Worm (Caenorhabditis elegans): ENCODE data around the gene srv-3.

Gene srv-3

DNA sequence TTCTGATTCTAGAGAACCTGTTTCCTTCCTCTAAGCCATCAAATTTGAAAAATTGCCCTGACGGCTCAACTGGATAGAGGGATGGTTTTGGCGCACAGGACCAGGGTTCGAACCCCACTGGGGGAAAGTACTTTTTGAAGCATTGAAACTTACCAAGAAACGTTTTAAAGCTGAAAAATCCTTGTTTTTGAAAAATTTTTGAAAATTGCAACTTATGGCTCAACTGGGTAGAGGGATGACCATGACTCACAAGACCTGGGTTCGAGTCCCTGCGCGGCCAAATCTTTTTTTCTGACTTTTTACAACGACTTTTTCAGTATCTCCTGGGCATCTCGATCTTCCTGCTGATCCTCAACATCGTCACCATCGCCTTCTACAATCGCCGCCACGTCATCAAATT lies 37.9 kb downstream of the srv-3 start:
- TF ChIP-seq mls-2 (tag; optimal IDR thresholded peaks at IDR 0.05) (no peak), lin-13 (tag; optimal IDR thresholded peaks at IDR 0.05) (no peak), nhr-237 (tag; optimal IDR thresholded peaks at IDR 0.05) (no peak)

DNA sequence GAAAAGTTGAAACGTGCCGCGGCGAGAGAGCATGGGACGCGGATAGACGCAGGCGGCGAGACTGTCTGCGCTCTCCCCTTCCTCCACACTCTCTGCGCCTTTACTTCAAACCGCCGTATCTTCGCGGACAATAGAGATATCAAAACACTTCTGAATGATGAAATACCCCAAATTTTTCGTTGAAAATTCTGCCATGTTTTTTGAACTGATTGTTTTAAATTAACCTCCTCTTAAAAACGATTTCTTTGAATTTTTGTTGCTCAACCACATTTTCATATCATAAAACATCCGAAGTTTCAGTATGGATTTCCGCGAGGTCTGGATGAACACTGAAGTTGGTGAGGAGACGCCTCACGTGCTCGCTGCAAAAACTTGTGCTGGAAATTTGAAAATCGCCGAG lies 38.8 kb downstream of the srv-3 start, which contains the start of gene Y43F8C.11:
TSS of gene Y43F8C.11 (plus strand) at position 301 of the 400 bp plus-strand sequence.
- no peak for TF ChIP-seq elt-3 (tag; optimal IDR thresholded peaks at IDR 0.05)
- no peak for TF ChIP-seq ham-2 (GFP tag; optimal IDR thresholded peaks at IDR 0.05)
- TF ChIP-seq unc-120 (tag; optimal IDR thresholded peaks at IDR 0.05; ENCODE audit: poor library complexity, severe bottlenecking) = no peak
- no peak for TF ChIP-seq nhr-28 (tag; optimal IDR thresholded peaks at IDR 0.05)
- TF ChIP-seq sem-2 (GFP tag; optimal IDR thresholded peaks at IDR 0.05) = no peak
- no peak for TF ChIP-seq nhr-237 (tag; optimal IDR thresholded peaks at IDR 0.05)
- TF ChIP-seq nhr-12 (tag; optimal IDR thresholded peaks at IDR 0.05) = no peak
- no peak for TF ChIP-seq pha-4 (tag; optimal IDR thresholded peaks at IDR 0.05)
- no peak for TF ChIP-seq cnd-1 (tag; optimal IDR thresholded peaks at IDR 0.05)
- TF ChIP-seq M03D4.4 (tag; optimal IDR thresholded peaks at IDR 0.05) = no peak
- TF ChIP-seq ceh-83 (GFP tag; optimal IDR thresholded peaks at IDR 0.05) = no peak
- TF ChIP-seq zip-8 (tag; optimal IDR thresholded peaks at IDR 0.05) = no peak
- no peak for TF ChIP-seq lin-13 (tag; optimal IDR thresholded peaks at IDR 0.05)
- TF ChIP-seq nhr-2 (tag; optimal IDR thresholded peaks at IDR 0.05) = no peak
- TF ChIP-seq ces-1 (GFP tag; optimal IDR thresholded peaks at IDR 0.05) = no peak
- TF ChIP-seq bed-3 (GFP tag; optimal IDR thresholded peaks at IDR 0.05) = no peak
- TF ChIP-seq snpc-4 (tag; optimal IDR thresholded peaks at IDR 0.05) = no peak
- no peak for TF ChIP-seq mep-1 (tag; optimal IDR thresholded peaks at IDR 0.05)

DNA sequence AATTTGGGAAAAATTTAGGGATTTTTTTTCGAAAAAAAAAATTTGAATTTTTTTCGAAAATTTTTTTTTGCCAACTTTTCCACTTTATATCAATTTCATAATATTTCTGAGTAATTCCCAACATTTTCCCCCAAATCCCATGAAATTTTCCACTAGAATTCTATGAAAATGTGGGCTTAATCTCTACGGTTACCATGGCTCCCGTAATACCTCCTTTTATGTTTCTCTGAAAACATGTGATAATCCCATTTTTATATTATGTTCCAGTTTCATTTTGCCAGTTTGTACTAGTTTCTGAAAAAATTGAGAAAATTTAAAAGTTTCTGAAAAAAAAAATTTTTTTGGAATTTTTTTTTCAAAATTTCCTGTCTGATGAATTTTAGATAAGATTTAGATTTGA lies 40.5 kb downstream of the srv-3 start:
- no peak for TF ChIP-seq elt-1 (tag; optimal IDR thresholded peaks at IDR 0.05; ENCODE audit: borderline replicate concordance, insufficient read depth)
- no peak for TF ChIP-seq nhr-28 (tag; optimal IDR thresholded peaks at IDR 0.05)
- TF ChIP-seq ceh-43 (GFP tag; optimal IDR thresholded peaks at IDR 0.05) = no peak

DNA sequence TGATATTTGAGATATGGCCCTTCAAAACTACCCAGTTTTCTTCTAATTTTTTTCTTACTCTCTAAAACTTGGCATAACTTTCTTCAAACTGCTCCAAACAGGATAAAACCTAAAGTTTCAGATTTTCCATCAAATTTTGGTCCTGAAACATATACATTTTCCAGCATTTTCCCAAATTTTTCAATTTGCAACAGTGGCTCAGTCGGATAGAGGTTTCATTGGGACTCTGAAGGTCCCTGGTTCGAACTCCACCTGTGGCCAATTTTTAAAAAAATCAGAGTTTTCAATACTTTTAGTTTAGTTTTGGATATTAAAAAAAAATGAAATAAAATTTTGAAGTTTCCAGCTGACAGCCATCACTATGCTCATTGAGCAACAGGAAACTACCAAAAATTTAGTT lies 41.0 kb downstream of the srv-3 start:
- TF ChIP-seq pha-4 (tag; optimal IDR thresholded peaks at IDR 0.05) (no peak), hlh-1 (tag; optimal IDR thresholded peaks at IDR 0.05) (no peak), sptf-1 (tag; optimal IDR thresholded peaks at IDR 0.05) (no peak), nhr-76 (tag; optimal IDR thresholded peaks at IDR 0.05) (no peak), lsy-2 (tag; optimal IDR thresholded peaks at IDR 0.05) (no peak), lin-13 (tag; optimal IDR thresholded peaks at IDR 0.05) (no peak), nhr-12 (tag; optimal IDR thresholded peaks at IDR 0.05) (no peak), ham-2 (GFP tag; optimal IDR thresholded peaks at IDR 0.05) (no peak), blmp-1 (tag; optimal IDR thresholded peaks at IDR 0.05) (no peak), ceh-39 (tag; optimal IDR thresholded peaks at IDR 0.05) (no peak), snpc-4 (tag; optimal IDR thresholded peaks at IDR 0.05) (no peak), lin-32 (GFP tag; optimal IDR thresholded peaks at IDR 0.05) (no peak), mab-5 (tag; optimal IDR thresholded peaks at IDR 0.05) (no peak), mep-1 (tag; optimal IDR thresholded peaks at IDR 0.05) (no peak), mls-2 (tag; optimal IDR thresholded peaks at IDR 0.05) (no peak), unc-39 (tag; optimal IDR thresholded peaks at IDR 0.05) (no peak), elt-3 (tag; optimal IDR thresholded peaks at IDR 0.05) (no peak), tbx-8 (GFP tag; optimal IDR thresholded peaks at IDR 0.05) (no peak)

DNA sequence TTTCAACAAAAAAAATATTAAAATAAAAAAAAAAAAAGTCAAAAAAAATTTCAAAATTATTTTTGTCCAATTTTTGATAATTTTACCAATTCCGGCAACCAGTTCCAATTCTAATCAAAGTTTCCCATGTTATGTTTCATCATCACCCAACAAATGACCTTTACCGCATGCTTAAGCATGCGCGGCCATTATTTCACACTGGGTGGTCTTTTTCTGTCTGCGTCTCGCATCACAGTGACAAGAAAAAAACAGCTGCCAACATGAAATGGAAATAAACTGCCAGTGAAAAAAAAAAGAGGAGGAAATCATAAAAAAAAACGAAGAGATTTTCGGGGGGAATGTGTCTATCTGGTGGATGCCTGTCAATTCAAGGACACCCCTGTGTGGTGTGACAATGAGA lies 42.4 kb downstream of the srv-3 start:
- peak; percentile 16 for TF ChIP-seq hlh-1 (tag; optimal IDR thresholded peaks at IDR 0.05)
- TF ChIP-seq sptf-1 (tag; optimal IDR thresholded peaks at IDR 0.05) = no peak

DNA sequence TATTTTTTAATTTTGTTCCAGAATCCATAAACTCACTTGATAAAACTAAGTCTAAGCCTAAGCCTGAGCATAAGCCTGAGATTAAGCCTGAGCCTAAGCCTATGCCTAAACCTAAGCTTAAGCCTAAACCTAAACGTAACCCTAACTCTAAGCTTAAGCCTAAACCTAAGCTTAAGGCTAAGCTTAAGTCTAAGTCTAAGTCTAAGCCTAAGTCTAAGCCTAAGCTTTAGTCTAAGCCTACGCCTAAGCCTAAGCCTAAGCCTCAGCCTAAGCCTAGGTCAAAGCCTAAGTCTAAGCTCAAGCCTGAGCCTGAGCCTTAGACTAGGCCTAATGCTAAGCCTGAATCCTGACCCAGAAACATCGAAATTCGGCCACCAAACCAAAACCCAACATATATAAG lies 44.2 kb downstream of the srv-3 start:
- no peak for TF ChIP-seq unc-120 (tag; optimal IDR thresholded peaks at IDR 0.05; ENCODE audit: poor library complexity, severe bottlenecking)
- no peak for TF ChIP-seq snpc-4 (tag; optimal IDR thresholded peaks at IDR 0.05)

All from whole organism, mixed stage, embryonic.